Worm (Caenorhabditis elegans): ENCODE results near the gene acl-2.

DNA sequence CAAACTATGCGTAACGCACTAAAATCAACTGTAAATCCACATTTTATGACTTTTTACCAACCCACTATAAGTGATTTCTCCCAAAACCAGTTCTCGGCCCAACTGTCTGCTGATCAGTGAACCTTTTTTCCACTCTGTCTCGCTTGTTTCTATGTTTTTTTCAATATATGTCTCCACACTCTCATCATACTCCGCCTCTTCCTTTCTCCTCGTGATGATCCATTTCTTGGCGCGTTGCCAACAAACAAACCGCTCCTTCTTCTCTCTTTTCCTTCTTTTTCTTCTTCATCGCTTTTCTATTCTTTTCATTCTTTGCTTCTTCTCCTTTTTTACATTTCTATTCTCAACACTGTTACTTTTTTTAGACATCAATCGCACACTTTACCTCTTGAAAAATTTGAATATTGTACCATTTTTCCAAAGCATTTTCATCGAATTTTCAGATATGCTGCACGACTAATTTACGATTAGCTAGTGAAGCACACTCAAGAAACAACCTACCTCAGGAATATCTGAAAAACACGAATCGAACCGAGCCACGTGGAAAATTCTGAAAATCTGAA, 12.4 kb upstream of the acl-2 start, which contains the start of gene T06E8.8:
- no peak for TF ChIP-seq F57C9.4 (tag; optimal IDR thresholded peaks at IDR 0.05)
- no peak for TF ChIP-seq B0336.3 (GFP tag; IDR thresholded peaks at IDR 0.05)
- TF ChIP-seq nhr-90 (tag; optimal IDR thresholded peaks at IDR 0.05) = no peak
- no peak for TF ChIP-seq nfya-1 (tag; optimal IDR thresholded peaks at IDR 0.05; ENCODE audit: borderline replicate concordance, insufficient read depth)
- TF ChIP-seq B0035.1 (tag; optimal IDR thresholded peaks at IDR 0.05) = no peak
- no peak for TF ChIP-seq lag-1 (GFP tag; IDR thresholded peaks at IDR 0.05)
- TF ChIP-seq dpl-1 (GFP tag; optimal IDR thresholded peaks at IDR 0.05) = no peak
- TF ChIP-seq ama-1 (optimal IDR thresholded peaks at IDR 0.05) = no peak
- no peak for TF ChIP-seq ama-1 (GFP tag; optimal IDR thresholded peaks at IDR 0.05)
- no peak for TF ChIP-seq F37B4.10 (GFP tag; IDR thresholded peaks at IDR 0.05)
- no peak for TF ChIP-seq aptf-3 (GFP tag; IDR thresholded peaks at IDR 0.05)
- TF ChIP-seq mes-4 (tag; optimal IDR thresholded peaks at IDR 0.05) = no peak
